Fruit fly (Drosophila melanogaster): Measurements from ENCODE around the gene CG7920.

Gene CG7920

DNA sequence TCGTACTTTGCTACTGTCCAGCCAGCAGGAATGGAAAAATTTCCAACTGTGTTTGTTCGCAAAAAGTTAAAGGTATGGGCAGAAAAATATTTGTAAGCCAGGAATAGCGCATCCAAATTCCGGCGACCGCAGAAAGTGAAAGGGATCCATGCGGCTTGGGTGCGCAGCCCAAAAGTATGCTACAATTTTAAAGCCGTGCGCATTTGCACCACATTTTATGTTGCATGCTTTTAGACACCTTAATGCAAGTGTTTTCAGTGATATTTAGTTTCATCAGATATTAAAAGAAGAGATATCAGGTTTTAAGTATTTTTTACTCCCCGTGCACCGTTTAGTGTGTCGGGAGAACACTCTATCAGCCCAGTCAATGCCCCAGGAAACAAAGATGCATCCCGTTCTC is 52.0 kb downstream of the CG7920 start:
- no peak for TF ChIP-seq noc (tag; optimal IDR thresholded peaks at IDR 0.05)
